Worm (Caenorhabditis elegans) whole organism, L2 larva: ENCODE results near the gene M01H9.5.

Source experiments
- alr-1 ChIP-seq: fragments of 150-350 bp; optimal IDR thresholded peaks from 2 replicates; lab custom pipeline; 2014; ENCODE audit warnings: missing biosample characterization, missing genetic modification characterization
- aly-2 ChIP-seq: fragments of 150-350 bp; optimal IDR thresholded peaks from 2 replicates; lab custom pipeline; 2014; ENCODE audit warnings: missing biosample characterization, missing genetic modification characterization
- blmp-1 ChIP-seq: sonication (generic microtip); optimal IDR thresholded peaks from 2 replicates; lab custom pipeline; 2017; ENCODE audit warnings: missing genetic modification characterization, mild to moderate bottlenecking, missing compliant biosample characterization, antibody characterized with exemption, moderate library complexity; ENCODE audit not compliant: insufficient read depth
- egl-27 ChIP-seq: sonication (generic microtip); optimal IDR thresholded peaks from 3 replicates; lab custom pipeline; 2017; ENCODE audit warnings: missing biosample characterization, missing genetic modification reagents, missing genetic modification characterization
- gmeb-1 ChIP-seq: fragments of 150-350 bp; optimal IDR thresholded peaks from 2 replicates; lab custom pipeline; 2014; ENCODE audit warnings: missing biosample characterization, missing genetic modification characterization
- lin-13 ChIP-seq: fragments of 150-350 bp; optimal IDR thresholded peaks from 2 replicates; lab custom pipeline; 2014; ENCODE audit warnings: missing biosample characterization, missing genetic modification reagents, missing genetic modification characterization
- lin-39 ChIP-seq: fragments of 150-350 bp; optimal IDR thresholded peaks from 2 replicates; lab custom pipeline; 2014; ENCODE audit warnings: missing biosample characterization, missing genetic modification reagents, missing genetic modification characterization
- lsy-2 ChIP-seq, 2 experiments: fragments of 150-350 bp in 1 of 2; sonication (generic microtip) in 1 of 2; optimal IDR thresholded peaks; 2 replicates each; lab custom pipeline; 2014 to 2017; ENCODE audit warnings: missing biosample characterization in 2 of 2, missing genetic modification characterization in 2 of 2
- nhr-11 ChIP-seq: fragments of 150-350 bp; optimal IDR thresholded peaks from 2 replicates; lab custom pipeline; 2014; ENCODE audit warnings: missing biosample characterization, missing genetic modification characterization
- nhr-12 ChIP-seq: fragments of 150-350 bp; optimal IDR thresholded peaks from 2 replicates; lab custom pipeline; 2014; ENCODE audit warnings: missing biosample characterization, missing genetic modification characterization
- nhr-25 ChIP-seq: fragments of 150-350 bp; sonication (generic microtip); optimal IDR thresholded peaks from 3 replicates; lab custom pipeline; 2014; ENCODE audit warnings: missing biosample characterization, missing genetic modification characterization
- nhr-77 ChIP-seq: fragments of 150-350 bp; optimal IDR thresholded peaks from 2 replicates; lab custom pipeline; 2014; ENCODE audit warnings: missing biosample characterization, missing genetic modification characterization
- unc-55 ChIP-seq: fragments of 150-350 bp; sonication (generic microtip); optimal IDR thresholded peaks from 3 replicates; lab custom pipeline; 2014; ENCODE audit warnings: missing biosample characterization, missing genetic modification reagents, missing genetic modification characterization
- ztf-1 ChIP-seq: fragments of 200-800 bp; sonication (Bioruptor generic); conservative IDR thresholded peaks from 2 replicates; pipeline ENCODE4 v1.3.6; 2022; ENCODE audit warnings: missing genetic modification characterization, missing compliant biosample characterization

- TF ChIP-seq nhr-25 (tag; lab: Kevin White, UChicago) (no peak), alr-1 (tag; lab: Kevin White, UChicago) (no peak), nhr-77 (tag; lab: Kevin White, UChicago) (no peak), ztf-1 (GFP tag; lab: Robert Waterston, UW) (no peak), gmeb-1 (no peak), lin-39 (tag; lab: Kevin White, UChicago) (no peak), nhr-11 (no peak), nhr-12 (tag; lab: Kevin White, UChicago) (no peak), lin-13 (peak; percentile 47), blmp-1 (no peak), egl-27 (tag; lab: Kevin White, UChicago) (no peak), aly-2 (no peak), unc-55 (GFP tag; lab: Kevin White, UChicago) (no peak), lsy-2 (tag; optimal IDR thresholded peaks at IDR 0.05; lab: Kevin White, UChicago) (peak in 1 of 2 experiments; percentile 37)
These were observed 2.9 kb downstream of the M01H9.5 start for ce11 chrIV:4468046-4468727.
